Worm (Caenorhabditis elegans): ENCODE measurements around the gene uda-1.

The uda-1 gene

DNA sequence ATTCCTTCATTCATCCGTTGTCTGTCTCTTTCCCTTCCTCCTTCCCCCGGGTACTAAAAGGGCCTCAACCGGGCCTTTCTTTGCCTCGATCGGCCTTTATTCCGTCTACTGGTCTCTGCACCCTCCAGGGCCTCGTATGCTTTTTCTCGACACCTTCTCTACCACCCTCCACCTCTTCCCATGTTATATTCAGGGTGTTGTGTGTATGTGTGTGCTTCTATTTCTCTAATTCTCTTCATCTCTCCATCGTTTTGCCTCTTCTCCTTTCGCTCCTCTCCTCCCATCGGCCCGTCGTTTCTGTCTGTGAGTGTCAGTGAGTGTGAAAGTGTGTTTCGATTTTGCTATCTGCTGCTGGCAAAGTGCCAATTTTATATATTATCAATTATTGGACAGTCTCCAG, 35.3 kb downstream of the uda-1 start (continued):
- TF ChIP-seq F23B12.7 (tag; optimal IDR thresholded peaks at IDR 0.05; ENCODE audit: insufficient read depth) (no peak), hlh-12 (tag; optimal IDR thresholded peaks at IDR 0.05) (no peak), T07F8.4 (tag; optimal IDR thresholded peaks at IDR 0.05) (no peak), nhr-179 (tag; optimal IDR thresholded peaks at IDR 0.05) (no peak), ceh-91 (GFP tag; IDR thresholded peaks at IDR 0.05) (no peak), mcd-1 (GFP tag; IDR thresholded peaks at IDR 0.05) (peak; percentile 59), let-607 (tag; optimal IDR thresholded peaks at IDR 0.05) (peak in 1 of 2 experiments; percentile 27), atf-7 (tag; optimal IDR thresholded peaks at IDR 0.05) (peak; percentile 38), Y53G8AR.9 (GFP tag; conservative IDR thresholded peaks at IDR 0.05) (no peak), lsy-27 (tag; optimal IDR thresholded peaks at IDR 0.05; ENCODE audit: borderline replicate concordance, insufficient read depth) (no peak), Y56A3A.18 (GFP tag; IDR thresholded peaks at IDR 0.05) (peak; percentile 82), nhr-80 (tag; optimal IDR thresholded peaks at IDR 0.05) (peak; percentile 76), egl-44 (GFP tag; IDR thresholded peaks at IDR 0.05) (0 out of 2 replicates have a peak, but pooled peaks have one; percentile 44)

DNA sequence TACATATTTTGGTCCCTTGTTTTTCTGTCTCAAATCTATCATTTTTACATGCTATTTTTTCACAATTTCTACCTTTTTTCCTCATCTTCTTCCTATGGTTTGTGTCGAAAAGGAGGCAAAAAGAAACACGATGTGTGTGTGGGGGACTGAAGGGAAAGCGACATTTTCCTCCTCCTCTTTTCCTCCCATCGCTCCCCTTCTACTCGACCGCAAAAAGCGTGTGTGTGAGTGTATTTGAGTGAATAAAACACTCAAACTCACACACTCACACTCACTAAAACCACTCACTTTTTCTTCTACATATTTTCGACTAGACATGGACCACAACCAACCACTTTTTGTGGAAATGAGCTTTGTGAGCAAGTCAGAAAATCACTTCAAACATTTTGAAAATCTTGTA, 36.9 kb downstream of the uda-1 start:
- TF ChIP-seq nhr-80 (tag; optimal IDR thresholded peaks at IDR 0.05) (peak; percentile 9), egl-44 (GFP tag; IDR thresholded peaks at IDR 0.05) (no peak), madf-10 (tag; optimal IDR thresholded peaks at IDR 0.05) (no peak), hlh-12 (tag; optimal IDR thresholded peaks at IDR 0.05) (no peak), dpl-1 (GFP tag; optimal IDR thresholded peaks at IDR 0.05) (no peak), K12H6.12 (tag; optimal IDR thresholded peaks at IDR 0.05) (peak; percentile 47), zfh-2 (GFP tag; conservative IDR thresholded peaks at IDR 0.05) (no peak), Y53G8AR.9 (GFP tag; conservative IDR thresholded peaks at IDR 0.05) (no peak), pbrm-1 (GFP tag; IDR thresholded peaks at IDR 0.05) (0 out of 2 replicates have a peak, but pooled peaks have one; percentile 40), hmg-1.2 (GFP tag; IDR thresholded peaks at IDR 0.05) (peak; percentile 12; the same call in 1 of the 2 replicates), attf-5 (GFP tag; optimal IDR thresholded peaks at IDR 0.05) (no peak), die-1 (tag; optimal IDR thresholded peaks at IDR 0.05) (no peak), lin-35 (GFP tag; optimal IDR thresholded peaks at IDR 0.05) (peak in 1 of 3 experiments; percentile 21), rec-8 (tag; optimal IDR thresholded peaks at IDR 0.05) (no peak), mes-4 (tag; optimal IDR thresholded peaks at IDR 0.05) (no peak), sptf-2 (GFP tag; optimal IDR thresholded peaks at IDR 0.05) (no peak), lir-1 (GFP tag; conservative IDR thresholded peaks at IDR 0.05) (peak; percentile 92), cebp-1 (GFP tag; IDR thresholded peaks at IDR 0.05) (no peak), cebp-1 (tag; optimal IDR thresholded peaks at IDR 0.05) (peak; percentile 20), ceh-27 (GFP tag; optimal IDR thresholded peaks at IDR 0.05) (peak; percentile 50), bed-2 (GFP tag; IDR thresholded peaks at IDR 0.05) (no peak), F55B11.4 (tag; optimal IDR thresholded peaks at IDR 0.05; ENCODE audit: borderline replicate concordance, insufficient read depth) (no peak), aptf-2 (GFP tag; conservative IDR thresholded peaks at IDR 0.05) (no peak), chd-7 (tag; optimal IDR thresholded peaks at IDR 0.05) (no peak), ztf-28 (GFP tag; IDR thresholded peaks at IDR 0.05) (0 out of 2 replicates have a peak, but pooled peaks have one; percentile 7)

DNA sequence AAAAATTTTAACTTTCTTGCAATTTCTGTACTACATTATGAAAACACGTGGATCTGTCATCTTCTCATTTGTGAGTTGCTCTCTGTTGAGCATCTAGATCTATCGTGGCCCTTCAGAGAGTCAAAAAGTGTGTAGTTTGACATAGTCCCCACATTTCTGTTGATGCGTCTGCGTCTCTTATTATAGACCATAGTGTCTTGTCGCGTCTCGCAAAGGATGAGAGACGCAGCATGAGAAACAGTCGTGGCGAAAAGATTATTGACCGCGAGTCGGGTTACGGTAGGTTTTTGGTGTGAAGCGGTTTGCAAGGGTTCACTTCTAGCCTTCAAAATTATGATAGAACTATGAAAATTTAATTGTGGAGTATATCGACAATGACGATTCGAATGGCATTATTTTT, 37.7 kb downstream of the uda-1 start:
- TF ChIP-seq cebp-1 (GFP tag; IDR thresholded peaks at IDR 0.05) (no peak), cebp-1 (tag; optimal IDR thresholded peaks at IDR 0.05) (peak; percentile 50), F22D6.2 (tag; optimal IDR thresholded peaks at IDR 0.05) (no peak), madf-10 (tag; optimal IDR thresholded peaks at IDR 0.05) (no peak), let-607 (tag; optimal IDR thresholded peaks at IDR 0.05) (no peak), F33H1.4 (GFP tag; IDR thresholded peaks at IDR 0.05) (no peak), rpc-1 (optimal IDR thresholded peaks at IDR 0.05) (no peak), rpc-1 (tag; optimal IDR thresholded peaks at IDR 0.05) (no peak), dox-1 (GFP tag; IDR thresholded peaks at IDR 0.05) (peak; percentile 36; the same call in 1 of the 2 replicates), mxl-1 (tag; optimal IDR thresholded peaks at IDR 0.05) (no peak), lsy-27 (tag; optimal IDR thresholded peaks at IDR 0.05; ENCODE audit: borderline replicate concordance, insufficient read depth) (no peak), egl-44 (GFP tag; IDR thresholded peaks at IDR 0.05) (no peak), F10E7.11 (tag; optimal IDR thresholded peaks at IDR 0.05) (no peak), ceh-27 (GFP tag; optimal IDR thresholded peaks at IDR 0.05) (peak; percentile 23), C06A6.2 (GFP tag; conservative IDR thresholded peaks at IDR 0.05) (0 out of 2 replicates have a peak, but pooled peaks have one; percentile 20), B0019.2 (GFP tag; conservative IDR thresholded peaks at IDR 0.05) (no peak), lin-40 (tag; optimal IDR thresholded peaks at IDR 0.05) (no peak), egl-18 (GFP tag; IDR thresholded peaks at IDR 0.05) (no peak), aptf-2 (GFP tag; conservative IDR thresholded peaks at IDR 0.05) (no peak), hlh-12 (tag; optimal IDR thresholded peaks at IDR 0.05) (no peak), mcd-1 (GFP tag; IDR thresholded peaks at IDR 0.05) (peak; percentile 35; the same call in 1 of the 2 replicates)
